Fruit fly (Drosophila melanogaster) whole organism, embryonic: ENCODE results near the gene CG12592.

ENCODE experiments used
- Ada2b ChIP-seq: fragments of 200-800 bp; sonication (Bioruptor generic); IDR thresholded peaks from 2 replicates; pipeline ENCODE4 v1.3.6; 2022; ENCODE audit warnings: missing biosample characterization, missing genetic modification characterization
- BtbVII ChIP-seq: fragments of 200-800 bp; sonication (Bioruptor generic); optimal IDR thresholded peaks from 3 replicates; lab custom pipeline; 2017; ENCODE audit warnings: missing biosample characterization, mild to moderate bottlenecking, missing genetic modification characterization
- CG10147 ChIP-seq: fragments of 200-800 bp; sonication (Bioruptor generic); optimal IDR thresholded peaks from 2 replicates; lab custom pipeline; 2019; ENCODE audit warnings: missing biosample characterization, mild to moderate bottlenecking, missing genetic modification characterization, moderate library complexity
- CG10462 ChIP-seq: fragments of 200-800 bp; sonication (Bioruptor generic); optimal IDR thresholded peaks from 2 replicates; lab custom pipeline; 2016; ENCODE audit warnings: missing biosample characterization, missing genetic modification characterization
- CG10654 ChIP-seq: fragments of 200-800 bp; sonication (Bioruptor generic); optimal IDR thresholded peaks from 2 replicates; lab custom pipeline; 2016; ENCODE audit warnings: missing biosample characterization, missing genetic modification characterization
- CG10959 ChIP-seq: fragments of 200-800 bp; sonication (Bioruptor generic); IDR thresholded peaks from 2 replicates; pipeline ENCODE4 v1.3.6; 2022; ENCODE audit warnings: missing biosample characterization, missing genetic modification characterization
- CG11093 ChIP-seq: fragments of 200-800 bp; sonication (Bioruptor generic); IDR thresholded peaks from 3 replicates; pipeline ENCODE4 v1.3.6; 2022; ENCODE audit warnings: missing biosample characterization, missing genetic modification characterization
- CG12155 ChIP-seq: fragments of 200-800 bp; sonication (Bioruptor generic); optimal IDR thresholded peaks from 3 replicates; lab custom pipeline; 2016; ENCODE audit warnings: missing biosample characterization, missing genetic modification characterization
- CG1233 ChIP-seq: fragments of 200-800 bp; sonication (Bioruptor generic); optimal IDR thresholded peaks from 4 replicates; lab custom pipeline; 2018; ENCODE audit warnings: missing biosample characterization, mild to moderate bottlenecking, missing genetic modification characterization
- CG14050 ChIP-seq: fragments of 200-800 bp; sonication (Bioruptor generic); IDR thresholded peaks from 3 replicates; pipeline ENCODE4 v1.3.6; 2022; ENCODE audit warnings: missing biosample characterization, missing genetic modification characterization
- CG15073 ChIP-seq: fragments of 200-800 bp; sonication (Bioruptor generic); optimal IDR thresholded peaks from 2 replicates; lab custom pipeline; 2016; ENCODE audit warnings: missing biosample characterization, missing genetic modification characterization
- CG17361 ChIP-seq: fragments of 200-800 bp; sonication (Bioruptor generic); IDR thresholded peaks from 3 replicates; pipeline ENCODE4 v1.3.6; 2022; ENCODE audit warnings: missing biosample characterization, missing genetic modification characterization
- CG17612 ChIP-seq: fragments of 200-800 bp; sonication (Bioruptor generic); IDR thresholded peaks from 2 replicates; pipeline ENCODE4 v1.3.6; 2022; ENCODE audit warnings: missing biosample characterization, missing genetic modification characterization
- CG18476 ChIP-seq: fragments of 200-800 bp; sonication (Bioruptor generic); optimal IDR thresholded peaks from 2 replicates; lab custom pipeline; 2016; ENCODE audit warnings: missing biosample characterization, mild to moderate bottlenecking, missing genetic modification characterization
- CG3281 ChIP-seq: fragments of 200-800 bp; sonication (Bioruptor generic); optimal IDR thresholded peaks from 3 replicates; lab custom pipeline; 2017; ENCODE audit warnings: missing biosample characterization, mild to moderate bottlenecking, missing genetic modification characterization
- CG3407 ChIP-seq: fragments of 200-800 bp; sonication (Bioruptor generic); optimal IDR thresholded peaks from 2 replicates; lab custom pipeline; 2018; ENCODE audit warnings: missing biosample characterization, mild to moderate bottlenecking, missing genetic modification characterization
- CG5180 ChIP-seq: fragments of 200-800 bp; sonication (Bioruptor generic); optimal IDR thresholded peaks from 3 replicates; lab custom pipeline; 2017; ENCODE audit warnings: missing biosample characterization, missing genetic modification characterization, mild to moderate bottlenecking, moderate library complexity, missing genetic modification reagents
- CG5953 ChIP-seq: fragments of 200-800 bp; sonication (Bioruptor generic); IDR thresholded peaks from 2 replicates; pipeline ENCODE4 v1.3.6; 2022; ENCODE audit warnings: missing biosample characterization, missing genetic modification characterization
- CG6654 ChIP-seq: fragments of 200-800 bp; sonication (Bioruptor generic); optimal IDR thresholded peaks from 2 replicates; lab custom pipeline; 2017; ENCODE audit warnings: missing biosample characterization, mild to moderate bottlenecking, missing genetic modification characterization
- CG7271 ChIP-seq: fragments of 200-800 bp; sonication (Bioruptor generic); optimal IDR thresholded peaks from 2 replicates; lab custom pipeline; 2018; ENCODE audit warnings: missing biosample characterization, mild to moderate bottlenecking, missing genetic modification characterization, moderate library complexity
- CG7839 ChIP-seq: fragments of 200-800 bp; sonication (Bioruptor generic); optimal IDR thresholded peaks from 3 replicates; lab custom pipeline; 2018; ENCODE audit warnings: missing biosample characterization, mild to moderate bottlenecking, missing genetic modification characterization, moderate library complexity
- CG7987 ChIP-seq: fragments of 200-800 bp; sonication (Bioruptor generic); optimal IDR thresholded peaks from 2 replicates; lab custom pipeline; 2018; ENCODE audit warnings: missing biosample characterization, mild to moderate bottlenecking, missing genetic modification characterization, moderate library complexity
- CG8290 ChIP-seq, 3 experiments: fragments of 200-800 bp; sonication (Bioruptor generic); optimal IDR thresholded peaks; 2 replicates each; lab custom pipeline; 2016 to 2019; ENCODE audit warnings: missing biosample characterization in 3 of 3, missing genetic modification characterization in 3 of 3, mild to moderate bottlenecking in 2 of 3, moderate library complexity in 1 of 3
- CG9797 ChIP-seq: fragments of 200-800 bp; sonication (Bioruptor generic); optimal IDR thresholded peaks from 3 replicates; lab custom pipeline; 2018; ENCODE audit warnings: missing biosample characterization, mild to moderate bottlenecking, missing genetic modification characterization
- Camta ChIP-seq: fragments of 200-800 bp; sonication (Bioruptor generic); optimal IDR thresholded peaks from 2 replicates; lab custom pipeline; 2016; ENCODE audit warnings: missing biosample characterization, missing genetic modification characterization
- HLH3B ChIP-seq: fragments of 200-800 bp; sonication (Bioruptor generic); IDR thresholded peaks from 2 replicates; pipeline ENCODE4 v1.3.6; 2022; ENCODE audit warnings: missing biosample characterization, missing genetic modification characterization
- Hey ChIP-seq: fragments of 200-800 bp; sonication (Bioruptor generic); optimal IDR thresholded peaks from 3 replicates; lab custom pipeline; 2018; ENCODE audit warnings: missing biosample characterization, mild to moderate bottlenecking, missing genetic modification characterization
- Hr3 ChIP-seq: fragments of 200-800 bp; sonication (Bioruptor generic); optimal IDR thresholded peaks from 3 replicates; lab custom pipeline; 2016; ENCODE audit warnings: missing biosample characterization, missing genetic modification characterization
- Lhr ChIP-seq: fragments of 200-800 bp; sonication (Bioruptor generic); optimal IDR thresholded peaks from 3 replicates; lab custom pipeline; 2017; ENCODE audit warnings: mild to moderate bottlenecking, missing biosample characterization, missing genetic modification reagents, missing genetic modification characterization
- MTF-1 ChIP-seq: fragments of 200-800 bp; sonication (Bioruptor generic); optimal IDR thresholded peaks from 2 replicates; lab custom pipeline; 2018; ENCODE audit warnings: missing biosample characterization, mild to moderate bottlenecking, missing genetic modification characterization, borderline replicate concordance
- Mes4 ChIP-seq: fragments of 200-800 bp; sonication (Bioruptor generic); optimal IDR thresholded peaks from 2 replicates; lab custom pipeline; 2016; ENCODE audit warnings: missing biosample characterization, missing genetic modification characterization
- Myb ChIP-seq: fragments of 200-800 bp; sonication (Bioruptor generic); optimal IDR thresholded peaks from 2 replicates; lab custom pipeline; 2016; ENCODE audit warnings: missing biosample characterization, missing genetic modification characterization
- Sox102F ChIP-seq: fragments of 200-800 bp; sonication (Bioruptor generic); optimal IDR thresholded peaks from 2 replicates; lab custom pipeline; 2018; ENCODE audit warnings: missing biosample characterization, mild to moderate bottlenecking, missing genetic modification characterization, moderate library complexity
- Usf ChIP-seq: fragments of 200-800 bp; sonication (Bioruptor generic); optimal IDR thresholded peaks from 2 replicates; lab custom pipeline; 2017; ENCODE audit warnings: missing genotype, missing biosample characterization, missing genetic modification characterization
- dmrt99B ChIP-seq: fragments of 200-800 bp; sonication (Bioruptor generic); optimal IDR thresholded peaks from 2 replicates; lab custom pipeline; 2018; ENCODE audit warnings: missing biosample characterization, mild to moderate bottlenecking, missing genetic modification characterization, moderate library complexity
- fd96Cb ChIP-seq: fragments of 200-800 bp; sonication (Bioruptor generic); optimal IDR thresholded peaks from 2 replicates; lab custom pipeline; 2018; ENCODE audit warnings: missing biosample characterization, mild to moderate bottlenecking, missing genetic modification characterization, moderate library complexity
- ftz-f1 ChIP-seq: fragments of 200-800 bp; sonication (Bioruptor generic); optimal IDR thresholded peaks from 2 replicates; lab custom pipeline; 2016; ENCODE audit warnings: missing biosample characterization, missing genetic modification characterization
- gcm ChIP-seq: fragments of 200-800 bp; sonication (Bioruptor generic); optimal IDR thresholded peaks from 2 replicates; lab custom pipeline; 2019; ENCODE audit warnings: missing biosample characterization, mild to moderate bottlenecking, missing genetic modification characterization, moderate library complexity
- gem ChIP-seq: fragments of 200-800 bp; sonication (Bioruptor generic); optimal IDR thresholded peaks from 2 replicates; lab custom pipeline; 2019; ENCODE audit warnings: missing biosample characterization, mild to moderate bottlenecking, missing genetic modification characterization, moderate library complexity
- nerfin-2 ChIP-seq: fragments of 200-800 bp; sonication (Bioruptor generic); IDR thresholded peaks from 2 replicates; pipeline ENCODE4 v1.3.6; 2022; ENCODE audit warnings: missing biosample characterization, missing genetic modification characterization; ENCODE audit not compliant: partially characterized antibody
- nmo ChIP-seq: fragments of 200-800 bp; sonication (Bioruptor generic); optimal IDR thresholded peaks from 2 replicates; lab custom pipeline; 2018; ENCODE audit warnings: missing biosample characterization, mild to moderate bottlenecking, missing genetic modification characterization, moderate library complexity
- odd ChIP-seq: fragments of 200-800 bp; sonication (Bioruptor generic); optimal IDR thresholded peaks from 2 replicates; lab custom pipeline; 2017; ENCODE audit warnings: missing biosample characterization, mild to moderate bottlenecking, missing genetic modification characterization
- org-1 ChIP-seq: fragments of 200-800 bp; sonication (Bioruptor generic); optimal IDR thresholded peaks from 2 replicates; lab custom pipeline; 2017; ENCODE audit warnings: missing biosample characterization, missing genetic modification characterization
- pho ChIP-seq: fragments of 200-800 bp; sonication (Bioruptor generic); optimal IDR thresholded peaks from 2 replicates; lab custom pipeline; 2016; ENCODE audit warnings: missing biosample characterization, missing genetic modification characterization
- sd ChIP-seq: fragments of 200-800 bp; sonication (Bioruptor generic); optimal IDR thresholded peaks from 3 replicates; lab custom pipeline; 2018; ENCODE audit warnings: missing biosample characterization, mild to moderate bottlenecking, missing genetic modification characterization, moderate library complexity
- shn ChIP-seq: fragments of 200-800 bp; sonication (Bioruptor generic); optimal IDR thresholded peaks from 3 replicates; lab custom pipeline; 2016; ENCODE audit warnings: missing biosample characterization, missing genetic modification characterization
- tgo ChIP-seq: fragments of 200-800 bp; sonication (Bioruptor generic); IDR thresholded peaks from 3 replicates; pipeline ENCODE4 v1.3.6; 2022; ENCODE audit warnings: missing biosample characterization, missing genetic modification characterization
- z ChIP-seq: fragments of 200-800 bp; sonication (Bioruptor generic); IDR thresholded peaks from 3 replicates; pipeline ENCODE4 v1.3.6; 2022; ENCODE audit warnings: missing biosample characterization, missing genetic modification characterization

Gene CG12592

dm6 chr3R:10356563-10357363 lies 18.6 kb downstream of the CG12592 start (continued):
- peak; percentile 67 for TF ChIP-seq Mes4 (GFP tag; lab: Kevin White, UChicago)
- no peak for TF ChIP-seq z (GFP tag; lab: Robert Waterston, UW)
- peak; percentile 35 for TF ChIP-seq sd (tag; lab: Kevin White, UChicago)
- TF ChIP-seq CG10654, result peak; percentile 66
- TF ChIP-seq CG8290 (GFP tag; optimal IDR thresholded peaks at IDR 0.05; lab: Kevin White, UChicago), result peak; percentile 55
- peak in 1 of 2 experiments; percentile 36 for TF ChIP-seq CG8290 (tag; optimal IDR thresholded peaks at IDR 0.05; lab: Kevin White, UChicago)
- peak; percentile 85 for TF ChIP-seq dmrt99B (tag; lab: Kevin White, UChicago)
- TF ChIP-seq Ada2b, result no peak
- TF ChIP-seq CG7271, result peak; percentile 83
- TF ChIP-seq shn, result peak; percentile 65
- peak; percentile 55 for TF ChIP-seq CG12155
- TF ChIP-seq tgo, result no peak
- peak; percentile 77 for TF ChIP-seq CG1233 (GFP tag; lab: Kevin White, UChicago)
- TF ChIP-seq gcm, result peak; percentile 76
- peak; percentile 84 for TF ChIP-seq CG7839 (tag; lab: Kevin White, UChicago)
- no peak for TF ChIP-seq Hey (tag; lab: Kevin White, UChicago)
- TF ChIP-seq CG15073 (GFP tag; lab: Kevin White, UChicago), result peak; percentile 90
- TF ChIP-seq gem (tag; lab: Kevin White, UChicago), result peak; percentile 90
- peak; percentile 59 for TF ChIP-seq Usf (GFP tag; lab: Kevin White, UChicago)
- no peak for TF ChIP-seq nerfin-2 (GFP tag; lab: Robert Waterston, UW)
- peak; percentile 73 for TF ChIP-seq Hr3 (GFP tag; lab: Kevin White, UChicago)
- peak; percentile 76 for TF ChIP-seq CG3407 (GFP tag; lab: Kevin White, UChicago)
- no peak for TF ChIP-seq CG14050 (GFP tag; lab: Robert Waterston, UW)
- TF ChIP-seq CG17612 (GFP tag; lab: Robert Waterston, UW), result no peak
- no peak for TF ChIP-seq CG7987 (GFP tag; lab: Kevin White, UChicago)
- peak; percentile 85 for TF ChIP-seq Sox102F (GFP tag; lab: Kevin White, UChicago)
- TF ChIP-seq org-1, result peak; percentile 82
- TF ChIP-seq odd (GFP tag; lab: Kevin White, UChicago), result peak; percentile 82
- TF ChIP-seq CG11093 (GFP tag; lab: Robert Waterston, UW), result peak; percentile 49; the same call in 1 of the 3 replicates
- TF ChIP-seq Lhr (GFP tag; lab: Kevin White, UChicago), result peak; percentile 55
- TF ChIP-seq pho (GFP tag; lab: Kevin White, UChicago), result peak; percentile 78
- TF ChIP-seq MTF-1 (GFP tag; lab: Kevin White, UChicago), result peak; percentile 23
- peak; percentile 67 for TF ChIP-seq CG10147
- TF ChIP-seq CG17361 (GFP tag; lab: Robert Waterston, UW), result no peak
- TF ChIP-seq BtbVII (GFP tag; lab: Kevin White, UChicago), result peak; percentile 64
- peak; percentile 79 for TF ChIP-seq CG3281
- TF ChIP-seq HLH3B, result no peak
- peak; percentile 84 for TF ChIP-seq nmo (GFP tag; lab: Kevin White, UChicago)
- no peak for TF ChIP-seq CG10959 (GFP tag; lab: Robert Waterston, UW)
- TF ChIP-seq CG10462 (GFP tag; lab: Kevin White, UChicago), result peak; percentile 67
- peak; percentile 84 for TF ChIP-seq fd96Cb
- peak; percentile 74 for TF ChIP-seq CG18476 (GFP tag; lab: Kevin White, UChicago)
- TF ChIP-seq Myb, result peak; percentile 55
- no peak for TF ChIP-seq ftz-f1
- TF ChIP-seq CG6654 (GFP tag; lab: Kevin White, UChicago), result peak; percentile 22
- TF ChIP-seq CG5180 (GFP tag; lab: Kevin White, UChicago), result peak; percentile 8
- peak; percentile 13 for TF ChIP-seq CG9797
- no peak for TF ChIP-seq CG5953
- peak; percentile 57 for TF ChIP-seq Camta (GFP tag; lab: Kevin White, UChicago)
